Worm (Caenorhabditis elegans) whole organism, midembryonic: Measurements from ENCODE around the gene T19D12.2.

Experiments
- T22C8.4 ChIP-seq: fragments of 200-800 bp; sonication (Bioruptor generic); IDR thresholded peaks from 2 replicates; pipeline ENCODE4 v1.3.6; 2022; ENCODE audit warnings: missing genetic modification characterization, missing compliant biosample characterization
- cog-1 ChIP-seq: sonication (generic microtip); optimal IDR thresholded peaks from 2 replicates; lab custom pipeline; 2016; ENCODE audit warnings: missing genetic modification characterization, missing compliant biosample characterization
- flt-1 ChIP-seq: fragments of 200-800 bp; sonication (Bioruptor generic); IDR thresholded peaks from 2 replicates; pipeline ENCODE4 v1.3.6; 2022; ENCODE audit warnings: missing genetic modification characterization, missing compliant biosample characterization
- klf-2 ChIP-seq: fragments of 200-800 bp; sonication (Bioruptor generic); conservative IDR thresholded peaks from 2 replicates; pipeline ENCODE4 v1.3.6; 2022; ENCODE audit warnings: missing genetic modification reagents, missing genetic modification characterization, missing compliant biosample characterization
- med-1 ChIP-seq: sonication (generic microtip); optimal IDR thresholded peaks from 2 replicates; lab custom pipeline; 2017; ENCODE audit warnings: missing genetic modification characterization, mild to moderate bottlenecking, missing compliant biosample characterization, antibody characterized with exemption, missing genetic modification reagents; ENCODE audit not compliant: insufficient read depth
- ref-1 ChIP-seq: fragments of 200-800 bp; sonication (Bioruptor generic); conservative IDR thresholded peaks from 2 replicates; pipeline ENCODE4 v1.3.6; 2022; ENCODE audit warnings: missing genetic modification reagents, missing genetic modification characterization, missing compliant biosample characterization
- tab-1 ChIP-seq: fragments of 200-800 bp; sonication (Bioruptor generic); IDR thresholded peaks from 2 replicates; pipeline ENCODE4 v1.3.6; 2022; ENCODE audit warnings: missing genetic modification characterization, missing compliant biosample characterization
- ztf-29 ChIP-seq: fragments of 200-800 bp; sonication (Bioruptor generic); IDR thresholded peaks from 2 replicates; pipeline ENCODE4 v1.3.6; 2022; ENCODE audit warnings: missing genetic modification reagents, missing genetic modification characterization, missing compliant biosample characterization

DNA sequence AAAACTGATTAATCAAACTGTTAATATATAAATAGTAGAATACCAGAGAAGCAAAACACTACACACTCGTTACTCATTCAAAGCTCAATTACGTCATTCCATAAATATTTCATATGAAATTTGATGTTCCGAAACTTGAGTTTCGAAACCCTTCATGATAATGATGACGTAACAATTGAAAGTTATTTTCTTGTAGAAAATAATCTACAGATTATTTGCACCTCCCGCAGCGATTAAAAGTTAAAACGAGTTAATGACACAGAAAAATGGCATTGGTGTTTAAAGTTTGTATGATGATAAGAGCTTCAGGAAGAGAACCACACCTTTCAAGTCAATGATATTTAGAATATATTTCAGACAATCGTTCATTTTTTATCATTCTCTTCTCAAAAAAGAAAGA is 12.8 kb downstream of the T19D12.2 start, which contains the start of gene H43E16.1:
- TF ChIP-seq T22C8.4 (GFP tag; lab: Robert Waterston, UW) (no peak), ztf-29 (GFP tag; lab: Robert Waterston, UW) (no peak), med-1 (GFP tag; lab: Kevin White, UChicago) (no peak), klf-2 (no peak), flt-1 (no peak), ref-1 (GFP tag; lab: Robert Waterston, UW) (no peak), tab-1 (GFP tag; lab: Robert Waterston, UW) (no peak), cog-1 (tag; lab: Kevin White, UChicago) (no peak)
